Worm (Caenorhabditis elegans) whole organism, mixed stage, embryonic: Measurements from ENCODE around the gene pdi-6.

ENCODE experiments used
- M03D4.4 ChIP-seq: sonication (generic microtip); optimal IDR thresholded peaks from 2 replicates; lab custom pipeline; 2017; ENCODE audit warnings: mild to moderate bottlenecking, missing genetic modification characterization, missing compliant biosample characterization
- bed-3 ChIP-seq: fragments of 200-800 bp; sonication (Bioruptor generic); optimal IDR thresholded peaks from 3 replicates; lab custom pipeline; 2018; ENCODE audit warnings: mild to moderate bottlenecking, missing genetic modification characterization, moderate library complexity, missing compliant biosample characterization
- blmp-1 ChIP-seq: fragments of 150-350 bp; optimal IDR thresholded peaks from 2 replicates; lab custom pipeline; 2014; ENCODE audit warnings: missing biosample characterization, missing genetic modification characterization
- ceh-39 ChIP-seq: fragments of 150-350 bp; optimal IDR thresholded peaks from 2 replicates; lab custom pipeline; 2014; ENCODE audit warnings: missing biosample characterization, missing genetic modification characterization
- ceh-43 ChIP-seq: fragments of 200-800 bp; sonication (Bioruptor generic); optimal IDR thresholded peaks from 2 replicates; lab custom pipeline; 2018; ENCODE audit warnings: mild to moderate bottlenecking, missing genetic modification characterization, moderate library complexity, missing compliant biosample characterization
- ceh-83 ChIP-seq: fragments of 200-800 bp; sonication (Bioruptor generic); optimal IDR thresholded peaks from 2 replicates; lab custom pipeline; 2018; ENCODE audit warnings: mild to moderate bottlenecking, missing genetic modification characterization, missing compliant biosample characterization
- ces-1 ChIP-seq: fragments of 150-350 bp; optimal IDR thresholded peaks from 2 replicates; lab custom pipeline; 2014; ENCODE audit warnings: missing biosample characterization, missing genetic modification reagents, missing genetic modification characterization
- cnd-1 ChIP-seq: fragments of 200-800 bp; sonication (Bioruptor generic); optimal IDR thresholded peaks from 2 replicates; lab custom pipeline; 2018; ENCODE audit warnings: mild to moderate bottlenecking, missing genetic modification characterization, missing compliant biosample characterization
- drap-1 ChIP-seq: fragments of 200-800 bp; sonication (Bioruptor generic); optimal IDR thresholded peaks from 3 replicates; lab custom pipeline; 2018; ENCODE audit warnings: mild to moderate bottlenecking, missing genetic modification characterization, missing compliant biosample characterization
- elt-1 ChIP-seq: sonication (generic microtip); optimal IDR thresholded peaks from 2 replicates; lab custom pipeline; 2017; ENCODE audit warnings: missing genetic modification characterization, mild to moderate bottlenecking, missing compliant biosample characterization, antibody characterized with exemption, moderate library complexity, borderline replicate concordance; ENCODE audit not compliant: insufficient read depth
- elt-3 ChIP-seq: fragments of 150-350 bp; optimal IDR thresholded peaks from 2 replicates; lab custom pipeline; 2014; ENCODE audit warnings: missing biosample characterization, missing genetic modification characterization
- flh-1 ChIP-seq: fragments of 200-800 bp; sonication (Bioruptor generic); optimal IDR thresholded peaks from 2 replicates; lab custom pipeline; 2018; ENCODE audit warnings: mild to moderate bottlenecking, missing genetic modification characterization, moderate library complexity, missing compliant biosample characterization
- ham-2 ChIP-seq: fragments of 200-800 bp; sonication (Bioruptor generic); optimal IDR thresholded peaks from 2 replicates; lab custom pipeline; 2018; ENCODE audit warnings: mild to moderate bottlenecking, missing genetic modification characterization, missing compliant biosample characterization
- hlh-1 ChIP-seq: fragments of 150-350 bp; optimal IDR thresholded peaks from 2 replicates; lab custom pipeline; 2014; ENCODE audit warnings: missing biosample characterization, missing genetic modification reagents, missing genetic modification characterization
- lin-13 ChIP-seq: fragments of 150-350 bp; optimal IDR thresholded peaks from 2 replicates; lab custom pipeline; 2014; ENCODE audit warnings: missing biosample characterization, missing genetic modification characterization
- lin-32 ChIP-seq: fragments of 200-800 bp; sonication (Bioruptor generic); optimal IDR thresholded peaks from 2 replicates; lab custom pipeline; 2018; ENCODE audit warnings: mild to moderate bottlenecking, missing genetic modification characterization, missing compliant biosample characterization
- lsy-2 ChIP-seq: fragments of 150-350 bp; optimal IDR thresholded peaks from 2 replicates; lab custom pipeline; 2014; ENCODE audit warnings: missing biosample characterization, missing genetic modification characterization
- mab-5 ChIP-seq: fragments of 150-350 bp; optimal IDR thresholded peaks from 2 replicates; lab custom pipeline; 2014; ENCODE audit warnings: missing biosample characterization, missing genetic modification characterization
- mep-1 ChIP-seq: fragments of 150-350 bp; optimal IDR thresholded peaks from 2 replicates; lab custom pipeline; 2017; ENCODE audit warnings: missing biosample characterization, missing genetic modification reagents, missing genetic modification characterization, inconsistent platforms
- mls-2 ChIP-seq: sonication (generic microtip); optimal IDR thresholded peaks from 2 replicates; lab custom pipeline; 2016; ENCODE audit warnings: mild to moderate bottlenecking, missing genetic modification characterization, moderate library complexity, missing compliant biosample characterization
- nhr-12 ChIP-seq: fragments of 150-350 bp; optimal IDR thresholded peaks from 2 replicates; lab custom pipeline; 2014; ENCODE audit warnings: missing biosample characterization, missing genetic modification characterization
- nhr-2 ChIP-seq: fragments of 150-350 bp; optimal IDR thresholded peaks from 2 replicates; lab custom pipeline; 2014; ENCODE audit warnings: missing biosample characterization, missing genetic modification characterization
- nhr-237 ChIP-seq: fragments of 150-350 bp; optimal IDR thresholded peaks from 2 replicates; lab custom pipeline; 2014; ENCODE audit warnings: missing biosample characterization, missing genetic modification characterization
- nhr-28 ChIP-seq: fragments of 150-350 bp; optimal IDR thresholded peaks from 2 replicates; lab custom pipeline; 2014; ENCODE audit warnings: missing biosample characterization, missing genetic modification characterization
- nhr-76 ChIP-seq: sonication (generic microtip); optimal IDR thresholded peaks from 2 replicates; lab custom pipeline; 2017; ENCODE audit warnings: missing biosample characterization, missing genetic modification characterization
- pha-4 ChIP-seq: fragments of 150-350 bp; optimal IDR thresholded peaks from 2 replicates; lab custom pipeline; 2018; ENCODE audit warnings: missing biosample characterization, missing genetic modification reagents, missing genetic modification characterization
- sem-2 ChIP-seq: fragments of 200-800 bp; sonication (Bioruptor generic); optimal IDR thresholded peaks from 2 replicates; lab custom pipeline; 2018; ENCODE audit warnings: mild to moderate bottlenecking, missing genetic modification characterization, missing compliant biosample characterization
- snpc-4 ChIP-seq: fragments of 150-350 bp; optimal IDR thresholded peaks from 2 replicates; lab custom pipeline; 2014; ENCODE audit warnings: missing biosample characterization, missing genetic modification characterization
- sptf-1 ChIP-seq: sonication (generic microtip); optimal IDR thresholded peaks from 2 replicates; lab custom pipeline; 2017; ENCODE audit warnings: mild to moderate bottlenecking, missing genetic modification characterization, moderate library complexity, missing compliant biosample characterization
- tbx-8 ChIP-seq: fragments of 200-800 bp; sonication (Bioruptor generic); optimal IDR thresholded peaks from 2 replicates; lab custom pipeline; 2018; ENCODE audit warnings: mild to moderate bottlenecking, missing genetic modification characterization, moderate library complexity, missing compliant biosample characterization
- unc-120 ChIP-seq: sonication (generic microtip); optimal IDR thresholded peaks from 2 replicates; lab custom pipeline; 2017; ENCODE audit warnings: missing genetic modification characterization, missing compliant biosample characterization; ENCODE audit not compliant: poor library complexity, severe bottlenecking
- unc-39 ChIP-seq: fragments of 150-350 bp; optimal IDR thresholded peaks from 2 replicates; lab custom pipeline; 2014; ENCODE audit warnings: missing biosample characterization, missing genetic modification characterization
- unc-62 ChIP-seq: fragments of 150-350 bp; optimal IDR thresholded peaks from 2 replicates; lab custom pipeline; 2014; ENCODE audit warnings: missing biosample characterization, missing genetic modification reagents, missing genetic modification characterization
- zip-8 ChIP-seq: fragments of 150-350 bp; optimal IDR thresholded peaks from 2 replicates; lab custom pipeline; 2014; ENCODE audit warnings: missing biosample characterization, missing genetic modification characterization
- ztf-11 ChIP-seq: fragments of 150-350 bp; optimal IDR thresholded peaks from 2 replicates; lab custom pipeline; 2014; ENCODE audit warnings: missing biosample characterization, missing genetic modification characterization

pdi-6 gene

ce11 chrX:7068400-7068799 is at the start of gene pdi-6:
Gene pdi-6, minus strand, starts transcription at chrX:7068563.
- TF ChIP-seq ceh-43 (GFP tag; lab: Kevin White, UChicago) (no peak), ceh-83 (GFP tag; lab: Kevin White, UChicago) (peak; percentile 36), lin-32 (GFP tag; lab: Kevin White, UChicago) (no peak), cnd-1 (tag; lab: Kevin White, UChicago) (peak; percentile 4), mab-5 (no peak), elt-3 (no peak), sptf-1 (tag; lab: Kevin White, UChicago) (peak; percentile 73), lsy-2 (tag; lab: Kevin White, UChicago) (peak; percentile 86), M03D4.4 (tag; lab: Kevin White, UChicago) (no peak), mls-2 (tag; lab: Kevin White, UChicago) (peak; percentile 7), ces-1 (peak; percentile 54), ham-2 (no peak), tbx-8 (no peak), pha-4 (tag; lab: Kevin White, UChicago) (peak; percentile 81), zip-8 (no peak), sem-2 (GFP tag; lab: Kevin White, UChicago) (no peak), nhr-76 (tag; lab: Kevin White, UChicago) (no peak), ztf-11 (peak; percentile 29), unc-62 (GFP tag; lab: Kevin White, UChicago) (peak; percentile 41), ceh-39 (tag; lab: Kevin White, UChicago) (peak; percentile 71), blmp-1 (tag; lab: Kevin White, UChicago) (no peak), bed-3 (GFP tag; lab: Kevin White, UChicago) (no peak), unc-120 (peak; percentile 14), lin-13 (tag; lab: Kevin White, UChicago) (peak; percentile 71), elt-1 (tag; lab: Kevin White, UChicago) (no peak), nhr-12 (tag; lab: Kevin White, UChicago) (no peak), nhr-237 (peak; percentile 45), mep-1 (tag; lab: Kevin White, UChicago) (peak; percentile 88), hlh-1 (tag; lab: Kevin White, UChicago) (no peak), flh-1 (GFP tag; lab: Kevin White, UChicago) (no peak), unc-39 (no peak), nhr-28 (tag; lab: Kevin White, UChicago) (no peak), snpc-4 (tag; lab: Kevin White, UChicago) (no peak), nhr-2 (peak; percentile 52), drap-1 (GFP tag; lab: Kevin White, UChicago) (peak; percentile 24)

- TF ChIP-seq sem-2 (GFP tag; lab: Kevin White, UChicago) = no peak
- TF ChIP-seq tbx-8 = no peak
- no peak for TF ChIP-seq unc-39
- no peak for TF ChIP-seq M03D4.4 (tag; lab: Kevin White, UChicago)
- TF ChIP-seq lin-13 (tag; lab: Kevin White, UChicago) = no peak
- TF ChIP-seq mls-2 (tag; lab: Kevin White, UChicago) = no peak
- TF ChIP-seq nhr-12 (tag; lab: Kevin White, UChicago) = no peak
- TF ChIP-seq ceh-83 (GFP tag; lab: Kevin White, UChicago) = no peak
- no peak for TF ChIP-seq sptf-1 (tag; lab: Kevin White, UChicago)
- no peak for TF ChIP-seq pha-4 (tag; lab: Kevin White, UChicago)
- no peak for TF ChIP-seq unc-62 (GFP tag; lab: Kevin White, UChicago)
- TF ChIP-seq unc-120 = no peak
- no peak for TF ChIP-seq drap-1 (GFP tag; lab: Kevin White, UChicago)
- no peak for TF ChIP-seq elt-1 (tag; lab: Kevin White, UChicago)
- no peak for TF ChIP-seq ceh-43 (GFP tag; lab: Kevin White, UChicago)
- TF ChIP-seq cnd-1 (tag; lab: Kevin White, UChicago) = no peak
- TF ChIP-seq zip-8 = no peak
These were observed 48.5 kb upstream of the pdi-6 start, which contains the start of gene hen-1 for ce11 chrX:7116896-7117295. Gene hen-1, minus strand, starts transcription at chrX:7116996.

ce11 chrX:7112589-7112988 is 44.2 kb upstream of the pdi-6 start, which contains the start of gene C36B7.1:
Gene C36B7.1, plus strand, starts transcription at chrX:7112889.
- TF ChIP-seq nhr-28 (tag; lab: Kevin White, UChicago) (no peak), sptf-1 (tag; lab: Kevin White, UChicago) (no peak), elt-1 (tag; lab: Kevin White, UChicago) (no peak), mab-5 (no peak), bed-3 (GFP tag; lab: Kevin White, UChicago) (no peak), cnd-1 (tag; lab: Kevin White, UChicago) (no peak), drap-1 (GFP tag; lab: Kevin White, UChicago) (no peak), unc-39 (no peak), ztf-11 (no peak), M03D4.4 (tag; lab: Kevin White, UChicago) (no peak), flh-1 (GFP tag; lab: Kevin White, UChicago) (no peak), sem-2 (GFP tag; lab: Kevin White, UChicago) (no peak), nhr-2 (no peak), tbx-8 (no peak), pha-4 (tag; lab: Kevin White, UChicago) (no peak), mls-2 (tag; lab: Kevin White, UChicago) (no peak), blmp-1 (tag; lab: Kevin White, UChicago) (no peak), lin-32 (GFP tag; lab: Kevin White, UChicago) (no peak)
